Worm (Caenorhabditis elegans) whole organism, early embryonic: ENCODE data around the gene nspe-7.

ENCODE experiments used
- B0310.2 ChIP-seq: sonication (generic microtip); optimal IDR thresholded peaks from 2 replicates; lab custom pipeline; 2016; ENCODE audit warnings: mild to moderate bottlenecking, missing genetic modification characterization, missing compliant biosample characterization
- F13C5.2 ChIP-seq: sonication (generic microtip); optimal IDR thresholded peaks from 2 replicates; lab custom pipeline; 2017; ENCODE audit warnings: mild to moderate bottlenecking, missing genetic modification characterization, inconsistent platforms, missing compliant biosample characterization
- aly-1 ChIP-seq: sonication (generic microtip); optimal IDR thresholded peaks from 2 replicates; lab custom pipeline; 2016; ENCODE audit warnings: missing genetic modification characterization, missing compliant biosample characterization
- ama-1 ChIP-seq: fragments of 150-350 bp; optimal IDR thresholded peaks from 2 replicates; lab custom pipeline; 2014
- ceh-13 ChIP-seq: fragments of 200-800 bp; sonication (Bioruptor generic); optimal IDR thresholded peaks from 2 replicates; lab custom pipeline; 2018; ENCODE audit warnings: mild to moderate bottlenecking, missing genetic modification characterization, missing compliant biosample characterization
- ceh-36 ChIP-seq: sonication (generic microtip); optimal IDR thresholded peaks from 2 replicates; lab custom pipeline; 2016; ENCODE audit warnings: missing genetic modification characterization, inconsistent platforms, missing compliant biosample characterization
- flt-1 ChIP-seq: fragments of 200-800 bp; sonication (Bioruptor generic); IDR thresholded peaks from 2 replicates; pipeline ENCODE4 v1.3.6; 2022; ENCODE audit warnings: missing genetic modification characterization, missing compliant biosample characterization
- hmbx-1 ChIP-seq: sonication (generic microtip); optimal IDR thresholded peaks from 2 replicates; lab custom pipeline; 2016; ENCODE audit warnings: mild to moderate bottlenecking, missing genetic modification characterization, missing compliant biosample characterization
- hnd-1 ChIP-seq: sonication (generic microtip); optimal IDR thresholded peaks from 2 replicates; lab custom pipeline; 2016; ENCODE audit warnings: missing genetic modification characterization, missing compliant biosample characterization
- pes-1 ChIP-seq: fragments of 200-800 bp; sonication (Bioruptor generic); IDR thresholded peaks from 2 replicates; pipeline ENCODE4 v1.3.6; 2022; ENCODE audit warnings: missing genetic modification reagents, missing genetic modification characterization, missing compliant biosample characterization
- scrt-1 ChIP-seq: fragments of 200-800 bp; sonication (Bioruptor generic); IDR thresholded peaks from 2 replicates; pipeline ENCODE4 v1.3.6; 2022; ENCODE audit warnings: missing genetic modification characterization, missing compliant biosample characterization
- sea-1 ChIP-seq: fragments of 200-800 bp; sonication (Bioruptor generic); conservative IDR thresholded peaks from 2 replicates; pipeline ENCODE4 v1.3.6; 2022; ENCODE audit warnings: missing genetic modification characterization, missing compliant biosample characterization
- tbx-11 ChIP-seq: fragments of 200-800 bp; sonication (Bioruptor generic); IDR thresholded peaks from 2 replicates; pipeline ENCODE4 v1.3.6; 2022; ENCODE audit warnings: missing genetic modification characterization, missing compliant biosample characterization
- tbx-37 ChIP-seq: fragments of 200-800 bp; sonication (Bioruptor generic); conservative IDR thresholded peaks from 2 replicates; pipeline ENCODE4 v1.3.6; 2022; ENCODE audit warnings: missing genetic modification reagents, missing genetic modification characterization, missing compliant biosample characterization

DNA sequence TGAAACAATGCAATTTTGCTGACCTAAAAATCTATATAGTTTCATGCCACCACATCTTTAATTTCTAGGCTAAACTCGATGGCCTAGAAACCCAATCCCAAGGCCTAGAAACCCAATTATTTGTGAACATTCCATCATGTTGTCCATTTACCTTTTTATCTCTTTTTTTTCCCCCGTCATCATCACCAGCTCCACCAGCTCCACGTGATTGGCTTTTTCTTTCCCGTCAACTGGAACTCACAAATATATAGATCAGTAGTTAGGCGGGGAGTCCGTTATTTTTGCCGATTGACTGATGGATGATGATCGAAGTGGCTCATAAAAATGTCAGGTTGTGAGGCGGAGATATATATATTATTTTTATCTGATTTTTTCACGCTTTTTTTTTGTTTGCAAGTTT, 31.4 kb downstream of the nspe-7 start:
- TF ChIP-seq ceh-13 (GFP tag; lab: Kevin White, UChicago): no peak
- TF ChIP-seq ama-1 (lab: Kevin White, UChicago): no peak
- TF ChIP-seq hnd-1 (tag; lab: Kevin White, UChicago): no peak
- TF ChIP-seq ceh-36 (tag; lab: Kevin White, UChicago): no peak
- TF ChIP-seq tbx-37: no peak
- TF ChIP-seq aly-1 (tag; lab: Kevin White, UChicago): no peak
- no peak for TF ChIP-seq flt-1 (GFP tag; lab: Robert Waterston, UW)
- no peak for TF ChIP-seq sea-1
- TF ChIP-seq tbx-11 (GFP tag; lab: Robert Waterston, UW): no peak
- TF ChIP-seq B0310.2 (tag; lab: Kevin White, UChicago): no peak
- TF ChIP-seq pes-1: no peak
- TF ChIP-seq F13C5.2: no peak
- TF ChIP-seq scrt-1 (GFP tag; lab: Robert Waterston, UW): no peak
- no peak for TF ChIP-seq hmbx-1 (tag; lab: Kevin White, UChicago)
